Worm (Caenorhabditis elegans): ENCODE data around the gene Y116A8C.38.

- TF ChIP-seq syd-9 (tag; optimal IDR thresholded peaks at IDR 0.05) (no peak), ama-1 (optimal IDR thresholded peaks at IDR 0.05) (no peak), pha-4 (tag; optimal IDR thresholded peaks at IDR 0.05) (no peak), nhr-11 (tag; optimal IDR thresholded peaks at IDR 0.05) (no peak)
These were observed 47.7 kb downstream of the Y116A8C.38 start for ce11 chrIV:17179071-17179470.
